Worm (Caenorhabditis elegans): ENCODE measurements around the gene T22F3.7.

T22F3.7 gene

ce11 chrV:3600570-3600969 lies at the start of gene T22F3.7:
TSS of gene T22F3.7 (minus strand) at chrV:3600670.
- TF ChIP-seq nhr-71 (tag; optimal IDR thresholded peaks at IDR 0.05) (no peak), sup-37 (GFP tag; optimal IDR thresholded peaks at IDR 0.05) (no peak), tbx-2 (tag; optimal IDR thresholded peaks at IDR 0.05) (no peak), nhr-20 (tag; optimal IDR thresholded peaks at IDR 0.05) (no peak)

ce11 chrV:3649473-3649872 lies 49.0 kb upstream of the T22F3.7 start, which contains the start of gene str-114:
TSS of gene str-114 (plus strand) at chrV:3649773.
- no peak for TF ChIP-seq F16B12.6 (tag; optimal IDR thresholded peaks at IDR 0.05)

ce11 chrV:3647862-3648261 lies 47.4 kb upstream of the T22F3.7 start, which contains the start of gene F59B1.10:
TSS of gene F59B1.10 (minus strand) at chrV:3647962.
- TF ChIP-seq sox-4 (tag; optimal IDR thresholded peaks at IDR 0.05) (no peak), vab-15 (tag; optimal IDR thresholded peaks at IDR 0.05) (no peak), ces-1 (GFP tag; optimal IDR thresholded peaks at IDR 0.05) (no peak), nhr-90 (tag; optimal IDR thresholded peaks at IDR 0.05; ENCODE audit: poor library complexity) (no peak)

ce11 chrV:3644193-3644693 lies 43.8 kb upstream of the T22F3.7 start, which contains the start of gene F59B1.8:
TSS of gene F59B1.8 (minus strand) at chrV:3644243.
- TF ChIP-seq nhr-237 (tag; optimal IDR thresholded peaks at IDR 0.05) (peak; percentile 44), nhr-19 (GFP tag; conservative IDR thresholded peaks at IDR 0.05) (peak; percentile 53), sox-4 (tag; optimal IDR thresholded peaks at IDR 0.05) (no peak), vab-15 (tag; optimal IDR thresholded peaks at IDR 0.05) (no peak), nhr-85 (tag) (peak; percentile 82), lin-35 (GFP tag; optimal IDR thresholded peaks at IDR 0.05) (peak in 1 of 2 experiments; percentile 71), elt-2 (tag; optimal IDR thresholded peaks at IDR 0.05) (peak; percentile 72), unc-130 (tag; optimal IDR thresholded peaks at IDR 0.05) (no peak), nhr-77 (tag; optimal IDR thresholded peaks at IDR 0.05) (peak; percentile 20), nhr-12 (tag; optimal IDR thresholded peaks at IDR 0.05) (no peak), nhr-90 (tag; optimal IDR thresholded peaks at IDR 0.05; ENCODE audit: poor library complexity) (peak; percentile 53), nhr-84 (tag; optimal IDR thresholded peaks at IDR 0.05) (no peak), ceh-90 (tag; optimal IDR thresholded peaks at IDR 0.05) (no peak), efl-1 (optimal IDR thresholded peaks at IDR 0.05) (peak in 1 of 2 experiments; percentile 14), efl-1 (GFP tag; optimal IDR thresholded peaks at IDR 0.05 in 1 of 2) (peak; percentile 0 to 74), irx-1 (tag; optimal IDR thresholded peaks at IDR 0.05) (no peak), dpl-1 (GFP tag; optimal IDR thresholded peaks at IDR 0.05) (peak in 2 of 3 experiments; percentile 17 to 22), tbx-2 (tag; optimal IDR thresholded peaks at IDR 0.05) (no peak), unc-30 (tag; optimal IDR thresholded peaks at IDR 0.05) (no peak), egl-13 (tag; optimal IDR thresholded peaks at IDR 0.05) (no peak), lin-14 (GFP tag; optimal IDR thresholded peaks at IDR 0.05) (peak; percentile 78), tlp-1 (tag; optimal IDR thresholded peaks at IDR 0.05) (no peak), ces-1 (GFP tag; optimal IDR thresholded peaks at IDR 0.05) (no peak), mdl-1 (tag; optimal IDR thresholded peaks at IDR 0.05) (peak in 1 of 2 experiments; percentile 29), mef-2 (tag; optimal IDR thresholded peaks at IDR 0.05) (no peak), ceh-88 (GFP tag; IDR thresholded peaks at IDR 0.05) (no peak), egl-27 (tag; optimal IDR thresholded peaks at IDR 0.05) (peak in 1 of 2 experiments; percentile 3), lin-15B (tag; optimal IDR thresholded peaks at IDR 0.05) (no peak), lsy-2 (tag; optimal IDR thresholded peaks at IDR 0.05) (peak in 1 of 2 experiments; percentile 15), mep-1 (tag; optimal IDR thresholded peaks at IDR 0.05) (no peak), swsn-7 (tag; optimal IDR thresholded peaks at IDR 0.05) (peak; percentile 27), ztf-11 (tag; optimal IDR thresholded peaks at IDR 0.05) (no peak), ceh-82 (tag; optimal IDR thresholded peaks at IDR 0.05) (peak in 2 of 3 experiments; percentile 7 to 36), nhr-71 (tag; optimal IDR thresholded peaks at IDR 0.05) (peak; percentile 69), jun-1 (tag; optimal IDR thresholded peaks at IDR 0.05) (peak; percentile 18), nhr-20 (tag; optimal IDR thresholded peaks at IDR 0.05) (peak; percentile 86), snu-23 (GFP tag; optimal IDR thresholded peaks at IDR 0.05) (peak; percentile 55), blmp-1 (tag; optimal IDR thresholded peaks at IDR 0.05) (peak; percentile 24), ceh-63 (GFP tag; optimal IDR thresholded peaks at IDR 0.05) (no peak), efl-3 (GFP tag; optimal IDR thresholded peaks at IDR 0.05) (no peak), nhr-47 (tag; optimal IDR thresholded peaks at IDR 0.05) (no peak), alr-1 (tag; optimal IDR thresholded peaks at IDR 0.05; ENCODE audit: borderline replicate concordance) (no peak), skn-1 (tag; optimal IDR thresholded peaks at IDR 0.05) (peak; percentile 15)

Measured in whole organism, L1 larva.